Worm (Caenorhabditis elegans) whole organism, L1 larva: ENCODE results near the gene rnh-1.0.

Experiments used
- C16A3.4 ChIP-seq: fragments of 150-350 bp; optimal IDR thresholded peaks from 2 replicates; lab custom pipeline; 2014; ENCODE audit warnings: missing biosample characterization, missing genetic modification characterization
- C34B4.2 ChIP-seq: sonication (generic microtip); optimal IDR thresholded peaks from 2 replicates; lab custom pipeline; 2017; ENCODE audit warnings: mild to moderate bottlenecking, missing genetic modification characterization, missing compliant biosample characterization
- Y116A8C.19 ChIP-seq: sonication (generic microtip); optimal IDR thresholded peaks from 2 replicates; lab custom pipeline; 2016; ENCODE audit warnings: missing compliant biosample characterization, missing genetic modification characterization, borderline replicate concordance
- aha-1 ChIP-seq: fragments of 150-350 bp; optimal IDR thresholded peaks from 2 replicates; lab custom pipeline; 2014; ENCODE audit warnings: missing biosample characterization, missing genetic modification characterization
- ama-1 ChIP-seq: fragments of 150-350 bp; optimal IDR thresholded peaks from 2 replicates; lab custom pipeline; 2014
- ceh-82 ChIP-seq, 3 experiments: fragments of 150-350 bp in 1 of 3; sonication (generic microtip) in 2 of 3; optimal IDR thresholded peaks; 2 replicates each; lab custom pipeline; 2014 to 2017; ENCODE audit warnings: missing biosample characterization in 3 of 3, missing genetic modification characterization in 3 of 3
- ceh-88 ChIP-seq: fragments of 200-800 bp; sonication (Bioruptor generic); IDR thresholded peaks from 2 replicates; pipeline ENCODE4 v1.3.6; 2022; ENCODE audit warnings: missing genetic modification characterization, missing compliant biosample characterization
- ceh-90 ChIP-seq: sonication (generic microtip); optimal IDR thresholded peaks from 2 replicates; lab custom pipeline; 2016; ENCODE audit warnings: missing genetic modification characterization, missing compliant biosample characterization
- ces-1 ChIP-seq: fragments of 150-350 bp; optimal IDR thresholded peaks from 2 replicates; lab custom pipeline; 2014; ENCODE audit warnings: missing biosample characterization, missing genetic modification reagents, missing genetic modification characterization
- dsc-1 ChIP-seq: sonication (generic microtip); optimal IDR thresholded peaks from 2 replicates; lab custom pipeline; 2016; ENCODE audit warnings: mild to moderate bottlenecking, missing genetic modification characterization, missing compliant biosample characterization
- efl-1 ChIP-seq, 4 experiments: fragments of 150-350 bp; optimal IDR thresholded peaks in 3 of 4; peaks in 1 of 4; 1 replicate in 1 of 4; 2 replicates in 3 of 4; lab custom pipeline; 2014; ENCODE audit warnings: missing biosample characterization in 2 of 4, missing genetic modification characterization in 2 of 4, missing genetic modification reagents in 2 of 4
- elt-3 ChIP-seq, 6 experiments: fragments of 150-350 bp in 1 of 6; sonication (generic microtip); optimal IDR thresholded peaks; 2 replicates each; lab custom pipeline; 2017 to 2018; ENCODE audit warnings: missing biosample characterization in 6 of 6, missing genetic modification characterization in 6 of 6, inconsistent platforms in 1 of 6
- fkh-10 ChIP-seq: sonication (generic microtip); optimal IDR thresholded peaks from 2 replicates; lab custom pipeline; 2017; ENCODE audit warnings: missing biosample characterization, missing genetic modification reagents, missing genetic modification characterization
- fkh-4 ChIP-seq: sonication (generic microtip); optimal IDR thresholded peaks from 2 replicates; lab custom pipeline; 2016; ENCODE audit warnings: missing compliant biosample characterization, missing genetic modification characterization, borderline replicate concordance
- hlh-17 ChIP-seq: fragments of 200-800 bp; sonication (Bioruptor generic); optimal IDR thresholded peaks from 2 replicates; lab custom pipeline; 2018; ENCODE audit warnings: missing genetic modification characterization, mild to moderate bottlenecking, missing compliant biosample characterization, moderate library complexity, borderline replicate concordance
- irx-1 ChIP-seq: sonication (generic microtip); optimal IDR thresholded peaks from 2 replicates; lab custom pipeline; 2016; ENCODE audit warnings: missing genetic modification characterization, missing compliant biosample characterization
- isw-1 ChIP-seq: fragments of 200-800 bp; sonication (Bioruptor generic); IDR thresholded peaks from 2 replicates; pipeline ENCODE4 v1.3.6; 2022; ENCODE audit warnings: missing genetic modification characterization, missing compliant biosample characterization
- lin-35 ChIP-seq, 2 experiments: fragments of 150-350 bp; optimal IDR thresholded peaks; 2 replicates each; lab custom pipeline; 2014; ENCODE audit warnings: missing biosample characterization in 2 of 2, missing genetic modification characterization in 2 of 2, missing genetic modification reagents in 2 of 2
- lin-39 ChIP-seq: fragments of 150-350 bp; optimal IDR thresholded peaks from 2 replicates; lab custom pipeline; 2014; ENCODE audit warnings: missing biosample characterization, missing genetic modification reagents, missing genetic modification characterization
- lir-3 ChIP-seq: sonication (generic microtip); optimal IDR thresholded peaks from 2 replicates; lab custom pipeline; 2016; ENCODE audit warnings: mild to moderate bottlenecking, missing genetic modification characterization, moderate library complexity, missing compliant biosample characterization; ENCODE audit not compliant: poor library complexity
- mep-1 ChIP-seq: fragments of 150-350 bp; optimal IDR thresholded peaks from 2 replicates; lab custom pipeline; 2014; ENCODE audit warnings: missing biosample characterization, missing genetic modification characterization
- nhr-19 ChIP-seq: fragments of 200-800 bp; sonication (Bioruptor generic); conservative IDR thresholded peaks from 2 replicates; pipeline ENCODE4 v1.3.6; 2022; ENCODE audit warnings: missing genetic modification characterization, missing compliant biosample characterization
- nhr-20 ChIP-seq: sonication (generic microtip); optimal IDR thresholded peaks from 2 replicates; lab custom pipeline; 2016; ENCODE audit warnings: mild to moderate bottlenecking, missing genetic modification characterization, missing compliant biosample characterization
- nhr-28 ChIP-seq: fragments of 150-350 bp; optimal IDR thresholded peaks from 2 replicates; lab custom pipeline; 2014; ENCODE audit warnings: missing biosample characterization, missing genetic modification characterization
- nhr-47 ChIP-seq: sonication (generic microtip); optimal IDR thresholded peaks from 2 replicates; lab custom pipeline; 2016; ENCODE audit warnings: mild to moderate bottlenecking, missing genetic modification characterization, moderate library complexity, missing compliant biosample characterization
- nhr-71 ChIP-seq: sonication (generic microtip); optimal IDR thresholded peaks from 2 replicates; lab custom pipeline; 2016; ENCODE audit warnings: mild to moderate bottlenecking, missing genetic modification characterization, moderate library complexity, missing compliant biosample characterization
- nhr-76 ChIP-seq: sonication (generic microtip); optimal IDR thresholded peaks from 2 replicates; lab custom pipeline; 2017; ENCODE audit warnings: missing biosample characterization, missing genetic modification characterization
- nhr-77 ChIP-seq: fragments of 150-350 bp; optimal IDR thresholded peaks from 2 replicates; lab custom pipeline; 2014; ENCODE audit warnings: missing biosample characterization, missing genetic modification characterization
- nhr-84 ChIP-seq: sonication (generic microtip); optimal IDR thresholded peaks from 2 replicates; lab custom pipeline; 2017; ENCODE audit warnings: missing biosample characterization, missing genetic modification characterization
- nhr-90 ChIP-seq: sonication (generic microtip); optimal IDR thresholded peaks from 2 replicates; lab custom pipeline; 2016; ENCODE audit warnings: mild to moderate bottlenecking, missing genetic modification characterization, missing compliant biosample characterization; ENCODE audit not compliant: poor library complexity
- pax-3 ChIP-seq: fragments of 200-800 bp; sonication (Bioruptor generic); optimal IDR thresholded peaks from 2 replicates; lab custom pipeline; 2018; ENCODE audit warnings: mild to moderate bottlenecking, missing genetic modification characterization, moderate library complexity, missing compliant biosample characterization
- rnt-1 ChIP-seq: sonication (generic microtip); optimal IDR thresholded peaks from 2 replicates; lab custom pipeline; 2016; ENCODE audit warnings: mild to moderate bottlenecking, missing genetic modification characterization, moderate library complexity, missing compliant biosample characterization
- skn-1 ChIP-seq: fragments of 150-350 bp; optimal IDR thresholded peaks from 2 replicates; lab custom pipeline; 2014; ENCODE audit warnings: missing biosample characterization, missing genetic modification characterization
- snpc-4 ChIP-seq: fragments of 150-350 bp; optimal IDR thresholded peaks from 2 replicates; lab custom pipeline; 2014; ENCODE audit warnings: missing biosample characterization, missing genetic modification characterization
- sup-37 ChIP-seq: fragments of 200-800 bp; sonication (Bioruptor generic); optimal IDR thresholded peaks from 2 replicates; lab custom pipeline; 2018; ENCODE audit warnings: mild to moderate bottlenecking, missing genetic modification characterization, missing compliant biosample characterization
- tbx-2 ChIP-seq: sonication (generic microtip); optimal IDR thresholded peaks from 2 replicates; lab custom pipeline; 2016; ENCODE audit warnings: missing genetic modification characterization, missing compliant biosample characterization
- unc-130 ChIP-seq: fragments of 150-350 bp; optimal IDR thresholded peaks from 2 replicates; lab custom pipeline; 2017; ENCODE audit warnings: missing biosample characterization, missing genetic modification characterization, inconsistent platforms
- unc-62 ChIP-seq: fragments of 150-350 bp; optimal IDR thresholded peaks from 2 replicates; lab custom pipeline; 2014; ENCODE audit warnings: missing biosample characterization, missing genetic modification reagents, missing genetic modification characterization
- unc-98 ChIP-seq: fragments of 200-800 bp; sonication (Bioruptor generic); IDR thresholded peaks from 2 replicates; pipeline ENCODE4 v1.3.6; 2022; ENCODE audit warnings: missing genetic modification characterization, missing compliant biosample characterization
- vab-15 ChIP-seq: sonication (generic microtip); optimal IDR thresholded peaks from 2 replicates; lab custom pipeline; 2017; ENCODE audit warnings: missing genotype, mild to moderate bottlenecking, missing genetic modification characterization, missing compliant biosample characterization
- xbp-1 ChIP-seq: sonication (generic microtip); optimal IDR thresholded peaks from 2 replicates; lab custom pipeline; 2016; ENCODE audit warnings: missing genetic modification characterization, missing compliant biosample characterization
- zip-4 ChIP-seq: fragments of 200-800 bp; sonication (Bioruptor generic); optimal IDR thresholded peaks from 2 replicates; lab custom pipeline; 2018; ENCODE audit warnings: mild to moderate bottlenecking, missing genetic modification characterization, moderate library complexity, missing compliant biosample characterization
- ztf-11 ChIP-seq, 2 experiments: sonication (generic microtip); optimal IDR thresholded peaks; 2 replicates each; lab custom pipeline; 2016 to 2017; ENCODE audit warnings: missing genetic modification characterization in 2 of 2, missing biosample characterization in 1 of 2, missing compliant biosample characterization in 1 of 2

rnh-1.0 gene

DNA sequence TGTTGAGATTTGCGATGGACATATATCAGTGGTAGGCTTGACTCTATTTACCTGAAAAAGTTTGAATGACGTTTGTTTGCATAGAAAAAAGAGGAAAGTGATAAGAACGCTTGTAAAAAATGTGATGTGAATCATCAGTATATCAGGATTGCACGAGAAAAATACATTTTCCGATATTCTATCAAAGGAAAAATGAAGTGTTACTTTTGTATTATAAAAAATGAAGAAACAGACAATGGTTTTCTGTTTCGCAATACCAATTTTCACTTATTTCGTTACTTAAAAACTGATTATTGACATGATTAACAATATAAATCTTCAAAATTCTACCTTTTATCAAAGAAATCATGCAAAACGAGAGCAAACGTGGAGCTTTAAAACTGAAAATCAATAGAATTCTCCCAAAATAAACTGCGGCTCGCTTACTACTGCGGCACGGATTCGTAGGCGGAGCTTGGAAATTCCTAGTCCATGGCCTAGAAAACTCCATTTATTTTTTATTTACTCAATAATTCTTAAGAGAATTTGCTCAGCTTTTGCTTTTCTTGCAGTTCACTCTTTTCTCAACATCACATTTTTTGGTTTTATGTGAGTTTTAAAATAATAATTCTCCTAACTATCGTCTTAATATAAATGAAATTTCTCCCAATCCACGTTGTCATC, 1.5 kb upstream of the rnh-1.0 start, which contains the start of the genes eif-1 and vps-24 (continued):
- TF ChIP-seq snpc-4 (tag; lab: Kevin White, UChicago) (peak; percentile 29), nhr-84 (tag; lab: Kevin White, UChicago) (no peak), elt-3 (tag; optimal IDR thresholded peaks at IDR 0.05; lab: Kevin White, UChicago) (no peak), ceh-90 (tag; lab: Kevin White, UChicago) (peak; percentile 62), isw-1 (GFP tag; lab: Robert Waterston, UW) (peak; percentile 39; the same call in 1 of the 2 replicates), nhr-77 (tag; lab: Kevin White, UChicago) (no peak), ceh-82 (tag; optimal IDR thresholded peaks at IDR 0.05; lab: Kevin White, UChicago) (peak in 1 of 3 experiments; percentile 65), nhr-71 (tag; lab: Kevin White, UChicago) (peak; percentile 55), irx-1 (tag; lab: Kevin White, UChicago) (peak; percentile 30), efl-1 (optimal IDR thresholded peaks at IDR 0.05; lab: Kevin White, UChicago) (peak; percentile 57 to 64), efl-1 (GFP tag; optimal IDR thresholded peaks at IDR 0.05 in 1 of 2; lab: Kevin White, UChicago) (peak; percentile 72 to 95), nhr-19 (GFP tag; lab: Robert Waterston, UW) (no peak), xbp-1 (tag; lab: Kevin White, UChicago) (peak; percentile 29), lin-39 (tag; lab: Kevin White, UChicago) (no peak), zip-4 (GFP tag; lab: Kevin White, UChicago) (no peak), rnt-1 (peak; percentile 65)

DNA sequence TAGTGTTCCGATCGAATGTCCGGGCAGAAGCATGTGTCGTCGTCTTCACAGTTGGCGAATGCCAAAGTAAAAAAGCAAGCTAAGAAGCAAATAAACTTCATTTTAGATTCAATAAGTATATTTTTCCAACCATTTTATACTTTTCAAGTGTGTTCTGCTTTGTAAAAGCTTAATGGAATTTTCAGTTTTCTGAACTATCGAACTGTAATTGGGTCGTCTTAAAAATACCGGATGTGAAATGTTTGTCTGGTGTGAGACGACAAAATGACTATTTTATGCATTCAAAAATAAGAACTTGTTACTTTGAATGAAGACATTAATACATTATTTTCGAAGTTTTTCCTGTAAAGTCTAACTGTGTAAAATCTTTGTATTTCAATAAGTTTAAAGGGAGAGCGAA, 3.5 kb downstream of the rnh-1.0 start, which contains the start of gene F59A6.11:
Gene F59A6.11, minus strand, starts transcription at position 101 of the 400 bp plus-strand sequence.
- TF ChIP-seq ztf-11 (tag; optimal IDR thresholded peaks at IDR 0.05; lab: Kevin White, UChicago) (no peak), efl-1 (optimal IDR thresholded peaks at IDR 0.05; lab: Kevin White, UChicago) (no peak), efl-1 (GFP tag; optimal IDR thresholded peaks at IDR 0.05 in 1 of 2; lab: Kevin White, UChicago) (peak in 1 of 2 experiments; percentile 72)

DNA sequence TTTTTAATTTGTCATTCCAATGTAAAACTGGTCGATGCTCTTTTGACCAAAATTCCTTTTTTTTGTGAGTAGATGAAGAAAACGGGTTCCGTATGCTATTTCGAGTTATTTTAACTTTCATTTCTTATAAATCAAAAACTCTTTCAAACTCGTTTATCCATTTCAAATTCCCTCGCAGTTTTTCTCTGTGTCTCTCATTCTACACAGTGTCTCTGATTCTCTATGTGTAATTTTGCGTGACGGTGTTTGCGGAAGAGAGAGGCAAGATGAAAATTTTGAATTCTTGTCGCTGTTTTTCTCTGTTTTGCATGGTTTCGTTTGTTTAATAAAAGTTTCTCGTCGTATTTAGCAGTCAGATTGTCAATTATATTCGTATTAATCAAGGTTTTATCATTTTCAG, 4.0 kb downstream of the rnh-1.0 start, which contains the start of gene citk-2:
Gene citk-2, plus strand, starts transcription at position 399 of the 400 bp plus-strand sequence.
- TF ChIP-seq ceh-90 (tag; lab: Kevin White, UChicago): peak; percentile 60
- TF ChIP-seq elt-3 (tag; optimal IDR thresholded peaks at IDR 0.05; lab: Kevin White, UChicago): peak in 2 of 6 experiments; percentile 76 to 91
- no peak for TF ChIP-seq Y116A8C.19 (tag; lab: Kevin White, UChicago)
- peak; percentile 100 for TF ChIP-seq lin-35 (GFP tag; optimal IDR thresholded peaks at IDR 0.05; lab: Kevin White, UChicago)
- no peak for TF ChIP-seq nhr-76 (tag; lab: Kevin White, UChicago)
- peak; percentile 21 for TF ChIP-seq fkh-10
- TF ChIP-seq sup-37: peak; percentile 52
- peak; percentile 95 for TF ChIP-seq nhr-20 (tag; lab: Kevin White, UChicago)
- no peak for TF ChIP-seq ces-1 (GFP tag; lab: Kevin White, UChicago)
- TF ChIP-seq C34B4.2 (tag; lab: Kevin White, UChicago): peak; percentile 45
- TF ChIP-seq vab-15 (tag; lab: Kevin White, UChicago): no peak
- TF ChIP-seq irx-1 (tag; lab: Kevin White, UChicago): peak; percentile 84
- peak; percentile 92 for TF ChIP-seq C16A3.4 (tag; lab: Kevin White, UChicago)
- TF ChIP-seq dsc-1 (tag; lab: Kevin White, UChicago): peak; percentile 94
- TF ChIP-seq fkh-4: peak; percentile 67
- TF ChIP-seq xbp-1 (tag; lab: Kevin White, UChicago): peak; percentile 94
- peak; percentile 59 for TF ChIP-seq unc-130 (tag; lab: Kevin White, UChicago)
- peak; percentile 90 for TF ChIP-seq isw-1 (GFP tag; lab: Robert Waterston, UW)
- peak; percentile 50 for TF ChIP-seq aha-1 (tag; lab: Kevin White, UChicago)
- peak in 1 of 2 experiments; percentile 78 for TF ChIP-seq ztf-11 (tag; optimal IDR thresholded peaks at IDR 0.05; lab: Kevin White, UChicago)
- no peak for TF ChIP-seq hlh-17 (GFP tag; lab: Kevin White, UChicago)
- peak; percentile 96 for TF ChIP-seq nhr-71 (tag; lab: Kevin White, UChicago)
- no peak for TF ChIP-seq unc-62
- peak; percentile 96 for TF ChIP-seq nhr-47
- peak; percentile 79 for TF ChIP-seq pax-3 (tag; lab: Kevin White, UChicago)
- TF ChIP-seq skn-1: peak; percentile 94
- TF ChIP-seq tbx-2 (tag; lab: Kevin White, UChicago): peak; percentile 94
- peak; percentile 98 for TF ChIP-seq mep-1 (tag; lab: Kevin White, UChicago)
- TF ChIP-seq nhr-90 (tag; lab: Kevin White, UChicago): peak; percentile 93
- TF ChIP-seq ama-1 (lab: Kevin White, UChicago): no peak
- peak; percentile 85 for TF ChIP-seq lir-3
- TF ChIP-seq nhr-28 (tag; lab: Kevin White, UChicago): no peak
- TF ChIP-seq ceh-82 (tag; optimal IDR thresholded peaks at IDR 0.05; lab: Kevin White, UChicago): peak; percentile 74 to 90 (median 88)
- peak; percentile 73 for TF ChIP-seq zip-4 (GFP tag; lab: Kevin White, UChicago)
- peak; percentile 41; the same call in 1 of the 2 replicates for TF ChIP-seq unc-98 (GFP tag; lab: Robert Waterston, UW)
- TF ChIP-seq nhr-19 (GFP tag; lab: Robert Waterston, UW): peak; percentile 93
- TF ChIP-seq ceh-88 (GFP tag; lab: Robert Waterston, UW): peak; percentile 63
